Worm (Caenorhabditis elegans): Measurements from ENCODE around the gene clc-24.

clc-24 gene

ce11 chrIII:978889-979288 lies 30.9 kb upstream of the clc-24 start (continued):
- TF ChIP-seq lsy-27 (tag; optimal IDR thresholded peaks at IDR 0.05; ENCODE audit: borderline replicate concordance, insufficient read depth) (no peak), tbx-9 (tag; optimal IDR thresholded peaks at IDR 0.05; ENCODE audit: borderline replicate concordance) (no peak), snpc-1.1 (tag; optimal IDR thresholded peaks at IDR 0.05; ENCODE audit: insufficient read depth) (no peak), ceh-58 (GFP tag; IDR thresholded peaks at IDR 0.05) (no peak), ztf-28 (GFP tag; IDR thresholded peaks at IDR 0.05) (no peak), egrh-3 (GFP tag; IDR thresholded peaks at IDR 0.05) (peak; percentile 52; the same call in 1 of the 2 replicates)

ce11 chrIII:981960-982359 lies 27.9 kb upstream of the clc-24 start:
- TF ChIP-seq hmg-1.2 (GFP tag; IDR thresholded peaks at IDR 0.05) = peak; percentile 80
- TF ChIP-seq nfyb-1 (GFP tag; IDR thresholded peaks at IDR 0.05) = 0 out of 2 replicates have a peak, but pooled peaks have one; percentile 7
- no peak for TF ChIP-seq egrh-3 (GFP tag; IDR thresholded peaks at IDR 0.05)
- no peak for TF ChIP-seq aptf-2 (GFP tag; conservative IDR thresholded peaks at IDR 0.05)

- TF ChIP-seq mxl-1 (tag; optimal IDR thresholded peaks at IDR 0.05) (no peak), nfyb-1 (GFP tag; IDR thresholded peaks at IDR 0.05) (no peak), rpc-1 (optimal IDR thresholded peaks at IDR 0.05) (no peak), rpc-1 (tag; optimal IDR thresholded peaks at IDR 0.05) (no peak), ztf-3 (GFP tag; optimal IDR thresholded peaks at IDR 0.05) (no peak), egl-18 (GFP tag; IDR thresholded peaks at IDR 0.05) (no peak), nhr-179 (tag; optimal IDR thresholded peaks at IDR 0.05) (no peak), bed-2 (GFP tag; IDR thresholded peaks at IDR 0.05) (no peak), lin-54 (GFP tag; optimal IDR thresholded peaks at IDR 0.05) (no peak), snpc-1.3 (tag; optimal IDR thresholded peaks at IDR 0.05; ENCODE audit: insufficient read depth) (no peak), ccch-3 (GFP tag; optimal IDR thresholded peaks at IDR 0.05) (no peak)
Observed at ce11 chrIII:982961-983360, 26.9 kb upstream of the clc-24 start, which contains the start of gene tbc-10. Gene tbc-10, plus strand, starts transcription at chrIII:983261.

DNA sequence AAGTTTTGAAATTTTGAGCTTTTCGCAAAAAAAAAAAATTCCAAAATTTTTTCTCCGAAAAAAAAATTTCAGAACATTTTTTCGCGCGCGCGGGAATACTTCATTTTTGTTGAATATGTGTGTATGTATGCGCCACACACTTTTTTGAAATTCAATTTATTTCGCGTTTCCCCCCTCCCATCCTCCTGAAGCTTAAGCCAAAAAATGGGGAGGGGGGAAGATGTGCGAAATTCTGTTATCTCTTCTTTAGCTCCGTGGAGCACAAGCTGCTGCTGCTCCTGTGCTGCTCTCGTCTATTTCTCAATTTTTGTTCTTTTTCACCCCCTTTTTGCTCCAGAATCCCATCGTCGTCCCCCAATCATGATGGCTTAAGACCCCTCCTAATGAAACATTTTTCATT lies 20.3 kb upstream of the clc-24 start:
- TF ChIP-seq lsy-27 (tag; optimal IDR thresholded peaks at IDR 0.05; ENCODE audit: borderline replicate concordance, insufficient read depth) (no peak), pha-4 (tag; optimal IDR thresholded peaks at IDR 0.05) (no peak), zfh-2 (GFP tag; conservative IDR thresholded peaks at IDR 0.05) (0 out of 2 replicates have a peak, but pooled peaks have one; percentile 30), madf-3 (GFP tag; IDR thresholded peaks at IDR 0.05) (0 out of 2 replicates have a peak, but pooled peaks have one; percentile 28)

ce11 chrIII:991581-991980 lies 18.3 kb upstream of the clc-24 start, which contains the start of gene trp-2:
Gene trp-2, plus strand, starts transcription at chrIII:991881.
- TF ChIP-seq snpc-3.4 (tag; optimal IDR thresholded peaks at IDR 0.05) = no peak
- no peak for TF ChIP-seq gei-17 (GFP tag; optimal IDR thresholded peaks at IDR 0.05)
- TF ChIP-seq tlf-1 (GFP tag; optimal IDR thresholded peaks at IDR 0.05) = no peak
- TF ChIP-seq unc-130 (GFP tag; optimal IDR thresholded peaks at IDR 0.05) = no peak

- no peak for TF ChIP-seq xnd-1 (tag; optimal IDR thresholded peaks at IDR 0.05)
- no peak for TF ChIP-seq ceh-40 (GFP tag; IDR thresholded peaks at IDR 0.05)
- no peak for TF ChIP-seq lin-35 (GFP tag; optimal IDR thresholded peaks at IDR 0.05)
- no peak for TF ChIP-seq ztf-6 (GFP tag; IDR thresholded peaks at IDR 0.05)
- no peak for TF ChIP-seq lin-40 (tag; optimal IDR thresholded peaks at IDR 0.05)
- TF ChIP-seq lin-26 (GFP tag; IDR thresholded peaks at IDR 0.05) = no peak
- TF ChIP-seq dox-1 (GFP tag; IDR thresholded peaks at IDR 0.05) = no peak
- no peak for TF ChIP-seq rec-8 (tag; optimal IDR thresholded peaks at IDR 0.05)
- TF ChIP-seq tbp1 (GFP tag; optimal IDR thresholded peaks at IDR 0.05) = no peak
- no peak for TF ChIP-seq fkh-3 (tag; optimal IDR thresholded peaks at IDR 0.05)
- no peak for TF ChIP-seq cebp-1 (GFP tag; IDR thresholded peaks at IDR 0.05)
- no peak for TF ChIP-seq cebp-1 (tag; optimal IDR thresholded peaks at IDR 0.05)
- no peak for TF ChIP-seq Y67H2A.10 (GFP tag; conservative IDR thresholded peaks at IDR 0.05)
- no peak for TF ChIP-seq attf-3 (GFP tag; conservative IDR thresholded peaks at IDR 0.05)
- TF ChIP-seq athp-1 (tag; optimal IDR thresholded peaks at IDR 0.05) = no peak
Observed at ce11 chrIII:996564-996963, 13.3 kb upstream of the clc-24 start.

Measured in whole organism, young adult.